Fruit fly (Drosophila melanogaster) whole organism, embryonic: ENCODE measurements around the gene LSm7.

Source experiments
- ATbp ChIP-seq: fragments of 200-800 bp; sonication (Bioruptor generic); optimal IDR thresholded peaks from 2 replicates; lab custom pipeline; 2017; ENCODE audit warnings: missing biosample characterization, mild to moderate bottlenecking, missing genetic modification characterization, missing genetic modification reagents
- Aef1 ChIP-seq: fragments of 200-800 bp; sonication (Bioruptor generic); IDR thresholded peaks from 3 replicates; pipeline ENCODE4 v1.3.6; 2022; ENCODE audit warnings: missing biosample characterization, missing genetic modification characterization
- BEAF-32 ChIP-seq: fragments of 200-800 bp; sonication (Bioruptor generic); optimal IDR thresholded peaks from 3 replicates; lab custom pipeline; 2017; ENCODE audit warnings: missing biosample characterization, missing genetic modification characterization, mild to moderate bottlenecking, moderate library complexity, missing genetic modification reagents
- CG10543 ChIP-seq: fragments of 200-800 bp; sonication (Bioruptor generic); optimal IDR thresholded peaks from 3 replicates; lab custom pipeline; 2017; ENCODE audit warnings: missing biosample characterization, mild to moderate bottlenecking, missing genetic modification characterization, moderate library complexity
- CG11247 ChIP-seq: fragments of 200-800 bp; sonication (Bioruptor generic); IDR thresholded peaks from 2 replicates; pipeline ENCODE4 v1.3.6; 2022; ENCODE audit warnings: missing biosample characterization, missing genetic modification characterization
- CG17802 ChIP-seq: fragments of 200-800 bp; sonication (Bioruptor generic); optimal IDR thresholded peaks from 2 replicates; lab custom pipeline; 2018; ENCODE audit warnings: missing biosample characterization, mild to moderate bottlenecking, missing genetic modification characterization, moderate library complexity
- CG18764 ChIP-seq: fragments of 200-800 bp; sonication (Bioruptor generic); optimal IDR thresholded peaks from 3 replicates; lab custom pipeline; 2016; ENCODE audit warnings: missing biosample characterization, missing genetic modification characterization
- CG4854 ChIP-seq: fragments of 200-800 bp; sonication (Bioruptor generic); optimal IDR thresholded peaks from 2 replicates; lab custom pipeline; 2016; ENCODE audit warnings: missing biosample characterization, missing genetic modification characterization, inconsistent platforms
- CG6254 ChIP-seq: fragments of 200-800 bp; sonication (Bioruptor generic); optimal IDR thresholded peaks from 3 replicates; lab custom pipeline; 2017; ENCODE audit warnings: mild to moderate bottlenecking, missing biosample characterization, missing genetic modification reagents, missing genetic modification characterization
- CG6654 ChIP-seq: fragments of 200-800 bp; sonication (Bioruptor generic); optimal IDR thresholded peaks from 2 replicates; lab custom pipeline; 2017; ENCODE audit warnings: missing biosample characterization, mild to moderate bottlenecking, missing genetic modification characterization
- CG8388 ChIP-seq: fragments of 200-800 bp; sonication (Bioruptor generic); optimal IDR thresholded peaks from 2 replicates; lab custom pipeline; 2019; ENCODE audit warnings: missing biosample characterization, mild to moderate bottlenecking, missing genetic modification characterization, moderate library complexity
- CG8765 ChIP-seq: fragments of 200-800 bp; sonication (Bioruptor generic); IDR thresholded peaks from 2 replicates; pipeline ENCODE4 v1.3.6; 2022; ENCODE audit warnings: missing biosample characterization, missing genetic modification characterization
- CG9437 ChIP-seq: fragments of 200-800 bp; sonication (Bioruptor generic); optimal IDR thresholded peaks from 2 replicates; lab custom pipeline; 2018; ENCODE audit warnings: missing biosample characterization, mild to moderate bottlenecking, missing genetic modification characterization
- Deaf1 ChIP-seq: fragments of 200-800 bp; optimal IDR thresholded peaks from 3 replicates; lab custom pipeline; 2019; ENCODE audit warnings: missing biosample characterization, mild to moderate bottlenecking, missing genetic modification characterization, moderate library complexity
- Dfd ChIP-seq, 2 experiments: fragments of >200 bp; optimal IDR thresholded peaks; 2 replicates each; lab custom pipeline; 2017; ENCODE audit warnings: missing biosample characterization in 2 of 2, missing genetic modification characterization in 2 of 2
- Eip74EF ChIP-seq, 2 experiments: fragments of 200-800 bp in 1 of 2; fragments of >200 bp in 1 of 2; sonication (Bioruptor generic) in 1 of 2; optimal IDR thresholded peaks; 2 replicates each; lab custom pipeline; 2017 to 2019; ENCODE audit warnings: missing biosample characterization in 2 of 2, missing genetic modification characterization in 2 of 2, mild to moderate bottlenecking in 1 of 2, moderate library complexity in 1 of 2
- Elba2 ChIP-seq: fragments of 200-800 bp; sonication (Bioruptor generic); optimal IDR thresholded peaks from 3 replicates; lab custom pipeline; 2016; ENCODE audit warnings: missing biosample characterization, missing genetic modification characterization
- GATAe ChIP-seq: fragments of 200-800 bp; sonication (Bioruptor generic); conservative IDR thresholded peaks from 2 replicates; pipeline ENCODE4 v1.3.6; 2022; ENCODE audit warnings: missing biosample characterization, missing genetic modification characterization
- Gug ChIP-seq: fragments of 200-800 bp; sonication (Bioruptor generic); IDR thresholded peaks from 4 replicates; pipeline ENCODE4 v1.3.6; 2022; ENCODE audit warnings: missing biosample characterization, missing genetic modification characterization
- HLH4C ChIP-seq: fragments of 200-800 bp; sonication (Bioruptor generic); IDR thresholded peaks from 3 replicates; pipeline ENCODE4 v1.3.6; 2022; ENCODE audit warnings: missing biosample characterization, missing genetic modification characterization; ENCODE audit not compliant: partially characterized antibody
- HLH54F ChIP-seq: fragments of 200-800 bp; sonication (Bioruptor generic); optimal IDR thresholded peaks from 3 replicates; lab custom pipeline; 2016; ENCODE audit warnings: missing biosample characterization, missing genetic modification characterization
- HmgD ChIP-seq: fragments of 200-800 bp; sonication (Bioruptor generic); optimal IDR thresholded peaks from 3 replicates; lab custom pipeline; 2016; ENCODE audit warnings: missing biosample characterization, missing genetic modification characterization
- Hr39 ChIP-seq: fragments of >200 bp; optimal IDR thresholded peaks from 2 replicates; lab custom pipeline; 2017
- MESR4 ChIP-seq: fragments of 200-800 bp; sonication (Bioruptor generic); optimal IDR thresholded peaks from 2 replicates; lab custom pipeline; 2018; ENCODE audit warnings: missing biosample characterization, mild to moderate bottlenecking, missing genetic modification characterization, moderate library complexity
- MTF-1 ChIP-seq: fragments of 200-800 bp; sonication (Bioruptor generic); optimal IDR thresholded peaks from 2 replicates; lab custom pipeline; 2018; ENCODE audit warnings: missing biosample characterization, mild to moderate bottlenecking, missing genetic modification characterization, borderline replicate concordance
- NC2α ChIP-seq: fragments of 200-800 bp; sonication (Bioruptor generic); optimal IDR thresholded peaks from 2 replicates; lab custom pipeline; 2016; ENCODE audit warnings: missing biosample characterization, missing genetic modification characterization
- Neu2 ChIP-seq: fragments of 200-800 bp; sonication (Bioruptor generic); optimal IDR thresholded peaks from 3 replicates; lab custom pipeline; 2016; ENCODE audit warnings: missing biosample characterization, missing genetic modification characterization, borderline replicate concordance
- Nf-YA ChIP-seq: fragments of 200-800 bp; sonication (Bioruptor generic); IDR thresholded peaks from 2 replicates; pipeline ENCODE4 v1.3.6; 2022; ENCODE audit warnings: missing biosample characterization, missing genetic modification characterization
- TFAM ChIP-seq: fragments of 200-800 bp; sonication (Bioruptor generic); optimal IDR thresholded peaks from 2 replicates; lab custom pipeline; 2017; ENCODE audit warnings: missing biosample characterization, missing genetic modification characterization, inconsistent platforms
- cato ChIP-seq: fragments of 200-800 bp; sonication (Bioruptor generic); optimal IDR thresholded peaks from 2 replicates; lab custom pipeline; 2016; ENCODE audit warnings: missing biosample characterization, missing genetic modification characterization, borderline replicate concordance
- cg ChIP-seq: fragments of 200-800 bp; sonication (Bioruptor generic); optimal IDR thresholded peaks from 3 replicates; lab custom pipeline; 2019; ENCODE audit warnings: missing biosample characterization, mild to moderate bottlenecking, missing genetic modification characterization, moderate library complexity
- chif ChIP-seq, 2 experiments: fragments of 200-800 bp; sonication (Bioruptor generic); optimal IDR thresholded peaks; 3 replicates each; lab custom pipeline; 2016; ENCODE audit warnings: missing biosample characterization in 2 of 2, missing genetic modification characterization in 2 of 2
- croc ChIP-seq: fragments of 200-800 bp; sonication (Bioruptor generic); conservative IDR thresholded peaks from 3 replicates; pipeline ENCODE4 v1.3.6; 2022; ENCODE audit warnings: missing biosample characterization, missing genetic modification characterization
- danr ChIP-seq: fragments of 200-800 bp; sonication (Bioruptor generic); IDR thresholded peaks from 2 replicates; pipeline ENCODE4 v1.3.6; 2022; ENCODE audit warnings: missing biosample characterization, missing genetic modification characterization
- dati ChIP-seq: fragments of 200-800 bp; sonication (Bioruptor generic); IDR thresholded peaks from 2 replicates; pipeline ENCODE4 v1.3.6; 2022; ENCODE audit warnings: missing biosample characterization, missing genetic modification characterization
- en ChIP-seq: fragments of 200-800 bp; sonication (Bioruptor generic); optimal IDR thresholded peaks from 2 replicates; lab custom pipeline; 2016; ENCODE audit warnings: missing biosample characterization, missing genetic modification characterization
- fd3F ChIP-seq: fragments of 200-800 bp; sonication (Bioruptor generic); optimal IDR thresholded peaks from 2 replicates; lab custom pipeline; 2018; ENCODE audit warnings: missing biosample characterization, mild to moderate bottlenecking, missing genetic modification characterization, moderate library complexity
- fd64A ChIP-seq: fragments of 200-800 bp; sonication (Bioruptor generic); optimal IDR thresholded peaks from 3 replicates; lab custom pipeline; 2018; ENCODE audit warnings: missing biosample characterization, mild to moderate bottlenecking, missing genetic modification characterization
- ftz-f1 ChIP-seq: fragments of 200-800 bp; sonication (Bioruptor generic); optimal IDR thresholded peaks from 2 replicates; lab custom pipeline; 2016; ENCODE audit warnings: missing biosample characterization, missing genetic modification characterization
- hbn ChIP-seq: fragments of 200-800 bp; sonication (Bioruptor generic); IDR thresholded peaks from 2 replicates; pipeline ENCODE4 v1.3.6; 2022; ENCODE audit warnings: missing biosample characterization, missing genetic modification characterization; ENCODE audit not compliant: partially characterized antibody
- pfk ChIP-seq: fragments of 200-800 bp; sonication (Bioruptor generic); optimal IDR thresholded peaks from 2 replicates; lab custom pipeline; 2018; ENCODE audit warnings: missing biosample characterization, mild to moderate bottlenecking, missing genetic modification characterization, moderate library complexity
- pzg ChIP-seq: fragments of 200-800 bp; sonication (Bioruptor generic); optimal IDR thresholded peaks from 3 replicates; lab custom pipeline; 2018; ENCODE audit warnings: missing biosample characterization, mild to moderate bottlenecking, missing genetic modification characterization, moderate library complexity
- run ChIP-seq: fragments of 200-800 bp; sonication (Bioruptor generic); optimal IDR thresholded peaks from 3 replicates; lab custom pipeline; 2018; ENCODE audit warnings: missing biosample characterization, mild to moderate bottlenecking, missing genetic modification characterization
- sc ChIP-seq, 3 experiments: fragments of >200 bp in 2 of 3; fragments of 200-800 bp in 1 of 3; sonication (Bioruptor generic) in 1 of 3; optimal IDR thresholded peaks; 2 replicates in 2 of 3; 3 replicates in 1 of 3; lab custom pipeline; 2017; ENCODE audit warnings: mild to moderate bottlenecking in 1 of 3, missing biosample characterization in 1 of 3, missing genetic modification characterization in 1 of 3, missing genetic modification reagents in 1 of 3
- sd ChIP-seq: fragments of 200-800 bp; sonication (Bioruptor generic); optimal IDR thresholded peaks from 3 replicates; lab custom pipeline; 2018; ENCODE audit warnings: missing biosample characterization, mild to moderate bottlenecking, missing genetic modification characterization, moderate library complexity
- sr ChIP-seq: fragments of 200-800 bp; sonication (Bioruptor generic); IDR thresholded peaks from 3 replicates; pipeline ENCODE4 v1.3.6; 2022; ENCODE audit warnings: missing biosample characterization, missing genetic modification characterization
- tna ChIP-seq: fragments of 200-800 bp; sonication (Bioruptor generic); IDR thresholded peaks from 2 replicates; pipeline ENCODE4 v1.3.6; 2022; ENCODE audit warnings: missing biosample characterization, missing genetic modification characterization; ENCODE audit not compliant: partially characterized antibody

LSm7 gene

DNA sequence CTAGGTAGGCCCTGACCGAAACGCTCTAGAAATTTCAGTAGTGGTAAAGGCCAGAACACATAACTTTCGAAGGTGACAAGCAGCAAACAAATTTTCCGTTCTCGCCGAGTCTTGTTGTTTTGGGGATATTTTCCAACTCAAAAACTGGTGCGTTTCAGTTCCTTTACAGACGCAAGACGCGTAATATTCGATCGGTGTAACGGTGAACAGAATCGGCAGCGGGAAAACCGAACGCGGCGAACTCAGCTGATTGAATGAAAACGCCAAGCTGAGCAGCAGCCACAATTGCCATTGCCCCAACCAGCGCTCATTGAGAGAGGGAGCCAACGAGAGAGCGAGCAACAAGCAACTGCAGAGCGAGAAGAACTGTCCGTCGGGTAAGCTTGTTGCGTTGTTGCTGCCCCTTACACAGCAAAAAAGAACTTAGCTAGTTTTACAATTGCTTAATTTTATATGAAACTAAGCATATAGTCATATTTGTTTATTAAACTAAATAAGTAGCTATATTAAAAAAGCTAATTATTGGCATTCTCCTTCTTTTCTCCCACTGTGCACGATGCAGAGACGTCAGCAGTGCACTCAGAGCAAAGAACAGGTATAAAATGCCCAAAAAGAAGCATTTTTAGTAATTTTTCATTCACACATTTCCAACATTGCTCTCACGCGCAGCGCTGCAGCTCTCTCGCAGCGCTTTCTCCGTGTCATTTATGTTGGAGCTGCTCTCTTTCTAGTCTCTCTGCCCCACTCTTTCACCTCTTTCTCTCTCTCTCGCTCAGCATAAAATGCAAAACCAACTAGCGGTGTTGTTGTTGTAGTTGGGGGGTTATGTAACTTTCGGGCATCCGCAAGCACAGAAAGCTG, 26.8 kb downstream of the LSm7 start, which contains the start of the genes Cyt-c-d and CG31808 (continued):
- TF ChIP-seq cato (GFP tag; lab: Kevin White, UChicago), result peak; percentile 95
- peak; percentile 90 for TF ChIP-seq dati (GFP tag; lab: Robert Waterston, UW)
- TF ChIP-seq run (tag; lab: Kevin White, UChicago), result peak; percentile 96
- peak; percentile 86 for TF ChIP-seq NC2α (GFP tag; lab: Kevin White, UChicago)
- TF ChIP-seq fd3F (GFP tag; lab: Kevin White, UChicago), result peak; percentile 94
- peak; percentile 39 for TF ChIP-seq pfk (GFP tag; lab: Kevin White, UChicago)
- TF ChIP-seq croc (GFP tag; lab: Robert Waterston, UW), result peak; percentile 97
- peak; percentile 85 for TF ChIP-seq en (GFP tag; lab: Kevin White, UChicago)
- peak; percentile 98 for TF ChIP-seq Aef1 (GFP tag; lab: Robert Waterston, UW)
- TF ChIP-seq ATbp, result peak; percentile 98
- TF ChIP-seq sr (GFP tag; lab: Robert Waterston, UW), result peak; percentile 87
- TF ChIP-seq sd (tag; lab: Kevin White, UChicago), result peak; percentile 83
- TF ChIP-seq GATAe (GFP tag; lab: Robert Waterston, UW), result peak; percentile 86
- no peak for TF ChIP-seq Dfd (GFP tag; optimal IDR thresholded peaks at IDR 0.05; lab: Kevin White, UChicago)
- peak; percentile 85 for TF ChIP-seq HLH54F (GFP tag; lab: Kevin White, UChicago)
- peak; percentile 57 for TF ChIP-seq HmgD (GFP tag; lab: Kevin White, UChicago)
- TF ChIP-seq fd64A (GFP tag; lab: Kevin White, UChicago), result peak; percentile 94
- TF ChIP-seq Elba2 (GFP tag; lab: Kevin White, UChicago), result no peak
- no peak; the same call in 1 of the 2 replicates for TF ChIP-seq tna (GFP tag; lab: Robert Waterston, UW)
- TF ChIP-seq Nf-YA, result peak; percentile 97
- peak in 1 of 2 experiments; percentile 98 for TF ChIP-seq Eip74EF (GFP tag; optimal IDR thresholded peaks at IDR 0.05; lab: Kevin White, UChicago)
- TF ChIP-seq CG8765 (GFP tag; lab: Robert Waterston, UW), result peak; percentile 83
- no peak for TF ChIP-seq hbn (GFP tag; lab: Robert Waterston, UW)
- TF ChIP-seq pzg (GFP tag; lab: Kevin White, UChicago), result peak; percentile 8
- TF ChIP-seq CG6254 (GFP tag; lab: Kevin White, UChicago), result peak; percentile 96
- peak; percentile 28 for TF ChIP-seq cg (GFP tag; lab: Kevin White, UChicago)
- peak; percentile 8 for TF ChIP-seq BEAF-32
- TF ChIP-seq sc (optimal IDR thresholded peaks at IDR 0.05; lab: Kevin White, UChicago), result no peak
- TF ChIP-seq sc (GFP tag; optimal IDR thresholded peaks at IDR 0.05; lab: Kevin White, UChicago), result peak; percentile 97
- TF ChIP-seq MTF-1 (GFP tag; lab: Kevin White, UChicago), result peak; percentile 86
- peak; percentile 93 for TF ChIP-seq danr (GFP tag; lab: Robert Waterston, UW)
- TF ChIP-seq CG9437 (GFP tag; lab: Kevin White, UChicago), result peak; percentile 85
- peak; percentile 92 for TF ChIP-seq CG4854 (GFP tag; lab: Kevin White, UChicago)
- peak; percentile 49 for TF ChIP-seq ftz-f1 (GFP tag; lab: Kevin White, UChicago)
- TF ChIP-seq CG6654, result peak; percentile 88
- peak; percentile 97 for TF ChIP-seq CG8388 (GFP tag; lab: Kevin White, UChicago)
- TF ChIP-seq CG10543, result peak; percentile 93
- peak; percentile 94 to 96 for TF ChIP-seq chif (GFP tag; optimal IDR thresholded peaks at IDR 0.05; lab: Kevin White, UChicago)
- TF ChIP-seq HLH4C (GFP tag; lab: Robert Waterston, UW), result no peak
- peak; percentile 92 for TF ChIP-seq Gug
- TF ChIP-seq TFAM, result peak; percentile 83
- no peak for TF ChIP-seq Neu2 (GFP tag; lab: Kevin White, UChicago)
- TF ChIP-seq Deaf1 (tag; lab: Kevin White, UChicago), result peak; percentile 83
- peak; percentile 47 for TF ChIP-seq MESR4 (GFP tag; lab: Kevin White, UChicago)
- no peak for TF ChIP-seq Hr39 (lab: Kevin White, UChicago)
- TF ChIP-seq CG17802 (tag; lab: Kevin White, UChicago), result peak; percentile 87
- TF ChIP-seq CG11247 (GFP tag; lab: Robert Waterston, UW), result peak; percentile 94
- TF ChIP-seq CG18764, result peak; percentile 94
